Fruit fly (Drosophila melanogaster): ENCODE data around the gene Ntf-2r.

dm6 chr2L:18477455-18477854, 23.0 kb downstream of the Ntf-2r start:
- TF ChIP-seq Myc (optimal IDR thresholded peaks at IDR 0.05) (no peak), insv (optimal IDR thresholded peaks at IDR 0.05) (no peak), psq (optimal IDR thresholded peaks at IDR 0.05) (no peak)

Data from Kc167 (cell line).